Fruit fly (Drosophila melanogaster) whole organism, embryonic: ENCODE measurements around the gene CG10510.

Experiments used
- Ada2b ChIP-seq: fragments of 200-800 bp; sonication (Bioruptor generic); IDR thresholded peaks from 2 replicates; pipeline ENCODE4 v1.3.6; 2022; ENCODE audit warnings: missing biosample characterization, missing genetic modification characterization
- CG10431 ChIP-seq: fragments of 200-800 bp; sonication (Bioruptor generic); optimal IDR thresholded peaks from 3 replicates; lab custom pipeline; 2018; ENCODE audit warnings: missing biosample characterization, mild to moderate bottlenecking, missing genetic modification characterization
- CG11398 ChIP-seq: fragments of 200-800 bp; sonication (Bioruptor generic); optimal IDR thresholded peaks from 2 replicates; lab custom pipeline; 2016; ENCODE audit warnings: missing biosample characterization, missing genetic modification characterization
- CG12155 ChIP-seq: fragments of 200-800 bp; sonication (Bioruptor generic); optimal IDR thresholded peaks from 3 replicates; lab custom pipeline; 2016; ENCODE audit warnings: missing biosample characterization, missing genetic modification characterization
- CG12219 ChIP-seq: fragments of 200-800 bp; sonication (Bioruptor generic); optimal IDR thresholded peaks from 3 replicates; lab custom pipeline; 2018; ENCODE audit warnings: missing biosample characterization, mild to moderate bottlenecking, missing genetic modification characterization
- CG1233 ChIP-seq: fragments of 200-800 bp; sonication (Bioruptor generic); optimal IDR thresholded peaks from 4 replicates; lab custom pipeline; 2018; ENCODE audit warnings: missing biosample characterization, mild to moderate bottlenecking, missing genetic modification characterization
- CG13624 ChIP-seq: fragments of 200-800 bp; sonication (Bioruptor generic); optimal IDR thresholded peaks from 2 replicates; lab custom pipeline; 2016; ENCODE audit warnings: missing biosample characterization, missing genetic modification characterization
- CG13775 ChIP-seq: fragments of 200-800 bp; sonication (Bioruptor generic); optimal IDR thresholded peaks from 3 replicates; lab custom pipeline; 2017; ENCODE audit warnings: missing biosample characterization, mild to moderate bottlenecking, missing genetic modification characterization
- CG15269 ChIP-seq: fragments of 200-800 bp; sonication (Bioruptor generic); optimal IDR thresholded peaks from 2 replicates; lab custom pipeline; 2018; ENCODE audit warnings: missing biosample characterization, mild to moderate bottlenecking, missing genetic modification characterization, moderate library complexity
- CG17612 ChIP-seq: fragments of 200-800 bp; sonication (Bioruptor generic); IDR thresholded peaks from 2 replicates; pipeline ENCODE4 v1.3.6; 2022; ENCODE audit warnings: missing biosample characterization, missing genetic modification characterization
- CG1832 ChIP-seq: fragments of 200-800 bp; sonication (Bioruptor generic); optimal IDR thresholded peaks from 2 replicates; lab custom pipeline; 2017; ENCODE audit warnings: missing biosample characterization, mild to moderate bottlenecking, missing genetic modification characterization, inconsistent platforms
- CG18476 ChIP-seq: fragments of 200-800 bp; sonication (Bioruptor generic); optimal IDR thresholded peaks from 2 replicates; lab custom pipeline; 2016; ENCODE audit warnings: missing biosample characterization, mild to moderate bottlenecking, missing genetic modification characterization
- CG3163 ChIP-seq: fragments of 200-800 bp; sonication (Bioruptor generic); optimal IDR thresholded peaks from 3 replicates; lab custom pipeline; 2016; ENCODE audit warnings: missing biosample characterization, missing genetic modification characterization
- CG4282 ChIP-seq: fragments of 200-800 bp; sonication (Bioruptor generic); optimal IDR thresholded peaks from 2 replicates; lab custom pipeline; 2016; ENCODE audit warnings: missing biosample characterization, missing genetic modification characterization
- CG6765 ChIP-seq: fragments of 200-800 bp; sonication (Bioruptor generic); optimal IDR thresholded peaks from 3 replicates; lab custom pipeline; 2017; ENCODE audit warnings: missing biosample characterization, mild to moderate bottlenecking, missing genetic modification characterization
- CG8388 ChIP-seq: fragments of 200-800 bp; sonication (Bioruptor generic); optimal IDR thresholded peaks from 2 replicates; lab custom pipeline; 2019; ENCODE audit warnings: missing biosample characterization, mild to moderate bottlenecking, missing genetic modification characterization, moderate library complexity
- CG9437 ChIP-seq: fragments of 200-800 bp; sonication (Bioruptor generic); optimal IDR thresholded peaks from 2 replicates; lab custom pipeline; 2018; ENCODE audit warnings: missing biosample characterization, mild to moderate bottlenecking, missing genetic modification characterization
- Deaf1 ChIP-seq: fragments of 200-800 bp; optimal IDR thresholded peaks from 3 replicates; lab custom pipeline; 2019; ENCODE audit warnings: missing biosample characterization, mild to moderate bottlenecking, missing genetic modification characterization, moderate library complexity
- Dek ChIP-seq: fragments of 200-800 bp; sonication (Bioruptor generic); optimal IDR thresholded peaks from 3 replicates; lab custom pipeline; 2019; ENCODE audit warnings: missing biosample characterization, mild to moderate bottlenecking, missing genetic modification characterization, moderate library complexity
- Dfd ChIP-seq, 2 experiments: fragments of >200 bp; optimal IDR thresholded peaks; 2 replicates each; lab custom pipeline; 2017; ENCODE audit warnings: missing biosample characterization in 2 of 2, missing genetic modification characterization in 2 of 2
- Dll ChIP-seq: fragments of 200-800 bp; sonication (Bioruptor generic); IDR thresholded peaks from 4 replicates; pipeline ENCODE4 v1.3.6; 2022; ENCODE audit warnings: missing biosample characterization, missing genetic modification characterization; ENCODE audit not compliant: partially characterized antibody
- Dp ChIP-seq: fragments of 200-800 bp; sonication (Bioruptor generic); optimal IDR thresholded peaks from 2 replicates; lab custom pipeline; 2018; ENCODE audit warnings: missing biosample characterization, mild to moderate bottlenecking, missing genetic modification characterization, moderate library complexity
- Ets65A ChIP-seq: fragments of 200-800 bp; sonication (Bioruptor generic); peaks from one replicate; lab custom pipeline; 2016; ENCODE audit warnings: missing biosample characterization, missing genetic modification characterization
- Hr3 ChIP-seq: fragments of 200-800 bp; sonication (Bioruptor generic); optimal IDR thresholded peaks from 3 replicates; lab custom pipeline; 2016; ENCODE audit warnings: missing biosample characterization, missing genetic modification characterization
- Kr ChIP-seq: fragments of 200-800 bp; sonication (Bioruptor generic); optimal IDR thresholded peaks from 2 replicates; lab custom pipeline; 2017; ENCODE audit warnings: missing biosample characterization, mild to moderate bottlenecking, missing genetic modification characterization
- Lpt ChIP-seq: fragments of >200 bp; optimal IDR thresholded peaks from 2 replicates; lab custom pipeline; 2018; ENCODE audit warnings: missing biosample characterization, missing genetic modification characterization
- Neu2 ChIP-seq: fragments of 200-800 bp; sonication (Bioruptor generic); optimal IDR thresholded peaks from 3 replicates; lab custom pipeline; 2016; ENCODE audit warnings: missing biosample characterization, missing genetic modification characterization, borderline replicate concordance
- Pdp1 ChIP-seq, 2 experiments: fragments of 200-800 bp; sonication (Bioruptor generic); optimal IDR thresholded peaks; 3 replicates each; lab custom pipeline; 2016; ENCODE audit warnings: missing biosample characterization in 2 of 2, missing genetic modification characterization in 2 of 2, mild to moderate bottlenecking in 1 of 2, moderate library complexity in 1 of 2
- Usf ChIP-seq: fragments of 200-800 bp; sonication (Bioruptor generic); optimal IDR thresholded peaks from 2 replicates; lab custom pipeline; 2017; ENCODE audit warnings: missing genotype, missing biosample characterization, missing genetic modification characterization
- Xbp1 ChIP-seq: fragments of 200-800 bp; sonication (Bioruptor generic); optimal IDR thresholded peaks from 3 replicates; lab custom pipeline; 2016; ENCODE audit warnings: missing biosample characterization, mild to moderate bottlenecking, missing genetic modification characterization
- ase ChIP-seq: fragments of 200-800 bp; sonication (Bioruptor generic); IDR thresholded peaks from 3 replicates; pipeline ENCODE4 v1.3.6; 2022; ENCODE audit warnings: missing biosample characterization, missing genetic modification characterization
- ato ChIP-seq: fragments of 200-800 bp; sonication (Bioruptor generic); IDR thresholded peaks from 2 replicates; pipeline ENCODE4 v1.3.6; 2022; ENCODE audit warnings: missing biosample characterization, missing genetic modification characterization; ENCODE audit not compliant: partially characterized antibody
- bowl ChIP-seq: fragments of 200-800 bp; sonication (Bioruptor generic); IDR thresholded peaks from 2 replicates; pipeline ENCODE4 v1.3.6; 2022; ENCODE audit warnings: missing biosample characterization, missing genetic modification characterization
- cg ChIP-seq: fragments of 200-800 bp; sonication (Bioruptor generic); optimal IDR thresholded peaks from 3 replicates; lab custom pipeline; 2019; ENCODE audit warnings: missing biosample characterization, mild to moderate bottlenecking, missing genetic modification characterization, moderate library complexity
- corto ChIP-seq: fragments of 200-800 bp; sonication (Bioruptor generic); optimal IDR thresholded peaks from 2 replicates; lab custom pipeline; 2016; ENCODE audit warnings: missing biosample characterization, mild to moderate bottlenecking, missing genetic modification characterization, moderate library complexity
- crol ChIP-seq: fragments of 200-800 bp; sonication (Bioruptor generic); IDR thresholded peaks from 2 replicates; pipeline ENCODE4 v1.3.6; 2022; ENCODE audit warnings: missing biosample characterization, missing genetic modification characterization
- da ChIP-seq: fragments of 200-800 bp; sonication (Bioruptor generic); optimal IDR thresholded peaks from 2 replicates; lab custom pipeline; 2016; ENCODE audit warnings: missing biosample characterization, missing genetic modification characterization
- emc ChIP-seq: fragments of 200-800 bp; sonication (Bioruptor generic); optimal IDR thresholded peaks from 2 replicates; lab custom pipeline; 2016; ENCODE audit warnings: missing biosample characterization, missing genetic modification characterization
- eve ChIP-seq, 2 experiments: fragments of >200 bp; optimal IDR thresholded peaks; 2 replicates each; lab custom pipeline; 2017; ENCODE audit warnings: missing biosample characterization in 2 of 2, missing genetic modification characterization in 2 of 2
- lab ChIP-seq: fragments of 200-800 bp; sonication (Bioruptor generic); optimal IDR thresholded peaks from 3 replicates; lab custom pipeline; 2017; ENCODE audit warnings: missing biosample characterization, missing genetic modification characterization, mild to moderate bottlenecking, moderate library complexity, missing genetic modification reagents
- nerfin-2 ChIP-seq: fragments of 200-800 bp; sonication (Bioruptor generic); IDR thresholded peaks from 2 replicates; pipeline ENCODE4 v1.3.6; 2022; ENCODE audit warnings: missing biosample characterization, missing genetic modification characterization; ENCODE audit not compliant: partially characterized antibody
- peb ChIP-seq: fragments of 200-800 bp; sonication (Bioruptor generic); IDR thresholded peaks from 2 replicates; pipeline ENCODE4 v1.3.6; 2022; ENCODE audit warnings: missing biosample characterization, missing genetic modification characterization
- pita ChIP-seq: fragments of 200-800 bp; sonication (Bioruptor generic); optimal IDR thresholded peaks from 2 replicates; lab custom pipeline; 2017; ENCODE audit warnings: missing biosample characterization, mild to moderate bottlenecking, missing genetic modification characterization
- repo ChIP-seq: fragments of 200-800 bp; sonication (Bioruptor generic); optimal IDR thresholded peaks from 2 replicates; lab custom pipeline; 2016; ENCODE audit warnings: missing biosample characterization, missing genetic modification characterization
- sens-2 ChIP-seq: fragments of 200-800 bp; sonication (Bioruptor generic); IDR thresholded peaks from 2 replicates; pipeline ENCODE4 v1.3.6; 2022; ENCODE audit warnings: missing biosample characterization, missing genetic modification characterization
- sim ChIP-seq: fragments of 200-800 bp; sonication (Bioruptor generic); IDR thresholded peaks from 2 replicates; pipeline ENCODE4 v1.3.6; 2022; ENCODE audit warnings: missing biosample characterization, missing genetic modification characterization
- slbo ChIP-seq: fragments of 200-800 bp; sonication (Bioruptor generic); IDR thresholded peaks from 2 replicates; pipeline ENCODE4 v1.3.6; 2022; ENCODE audit warnings: missing biosample characterization, missing genetic modification characterization
- slou ChIP-seq: fragments of 200-800 bp; sonication (Bioruptor generic); optimal IDR thresholded peaks from 3 replicates; lab custom pipeline; 2016; ENCODE audit warnings: missing biosample characterization, missing genetic modification characterization
- tna ChIP-seq: fragments of 200-800 bp; sonication (Bioruptor generic); IDR thresholded peaks from 2 replicates; pipeline ENCODE4 v1.3.6; 2022; ENCODE audit warnings: missing biosample characterization, missing genetic modification characterization; ENCODE audit not compliant: partially characterized antibody
- usp ChIP-seq: fragments of >200 bp; optimal IDR thresholded peaks from 2 replicates; lab custom pipeline; 2017; ENCODE audit warnings: missing biosample characterization, missing genetic modification characterization
- vfl ChIP-seq: fragments of 200-800 bp; sonication (Bioruptor generic); optimal IDR thresholded peaks from 2 replicates; lab custom pipeline; 2016; ENCODE audit warnings: missing biosample characterization, missing genetic modification characterization
- wdn ChIP-seq: fragments of 200-800 bp; sonication (Bioruptor generic); IDR thresholded peaks from 2 replicates; pipeline ENCODE4 v1.3.6; 2022; ENCODE audit warnings: missing biosample characterization, missing genetic modification characterization

Gene CG10510

DNA sequence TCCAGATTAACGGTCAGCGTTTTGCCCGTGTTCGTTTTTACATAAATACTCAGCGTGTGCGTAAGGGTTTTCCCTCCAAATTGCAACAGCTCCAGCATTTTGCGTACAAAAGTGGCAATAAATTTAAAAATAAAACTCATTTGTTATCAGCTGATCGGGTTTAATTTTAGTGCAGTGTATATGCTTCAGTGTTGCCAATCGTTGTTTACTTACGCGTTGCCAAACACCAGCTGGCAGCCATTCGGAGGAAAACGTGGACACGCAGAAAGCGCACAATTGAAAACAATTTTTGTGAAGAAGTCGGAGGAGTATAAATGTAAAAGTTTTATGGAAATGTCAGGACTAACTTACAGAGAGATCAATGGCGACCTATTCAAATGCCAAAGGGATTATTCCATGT, 13.3 kb downstream of the CG10510 start, which contains the start of the genes Targ3 and park (continued):
- TF ChIP-seq usp (GFP tag; lab: Kevin White, UChicago) (no peak), CG17612 (GFP tag; lab: Robert Waterston, UW) (no peak), nerfin-2 (GFP tag; lab: Robert Waterston, UW) (no peak), vfl (GFP tag; lab: Kevin White, UChicago) (no peak), eve (GFP tag; optimal IDR thresholded peaks at IDR 0.05; lab: Kevin White, UChicago) (no peak), Kr (GFP tag; lab: Kevin White, UChicago) (no peak), Dp (GFP tag; lab: Kevin White, UChicago) (peak; percentile 84), Lpt (no peak), tna (GFP tag; lab: Robert Waterston, UW) (no peak), bowl (no peak), CG1832 (GFP tag; lab: Kevin White, UChicago) (no peak), CG9437 (peak; percentile 23), Ada2b (no peak), CG8388 (GFP tag; lab: Kevin White, UChicago) (no peak), CG15269 (no peak), Dll (GFP tag; lab: Robert Waterston, UW) (0 out of 4 replicates have a peak, but pooled peaks have one; percentile 43), CG4282 (GFP tag; lab: Kevin White, UChicago) (peak; percentile 55), sens-2 (GFP tag; lab: Robert Waterston, UW) (no peak), CG13624 (no peak), CG1233 (GFP tag; lab: Kevin White, UChicago) (no peak), ase (no peak), peb (GFP tag; lab: Robert Waterston, UW) (no peak), Pdp1 (GFP tag; optimal IDR thresholded peaks at IDR 0.05; lab: Kevin White, UChicago) (peak in 1 of 2 experiments; percentile 4), corto (GFP tag; lab: Kevin White, UChicago) (no peak), slbo (GFP tag; lab: Robert Waterston, UW) (peak; percentile 71), CG12155 (GFP tag; lab: Kevin White, UChicago) (peak; percentile 52), CG6765 (no peak), CG12219 (GFP tag; lab: Kevin White, UChicago) (no peak), lab (GFP tag; lab: Kevin White, UChicago) (no peak), CG10431 (GFP tag; lab: Kevin White, UChicago) (no peak), Usf (GFP tag; lab: Kevin White, UChicago) (no peak), Hr3 (GFP tag; lab: Kevin White, UChicago) (peak; percentile 1), cg (no peak), Neu2 (GFP tag; lab: Kevin White, UChicago) (no peak), crol (no peak), CG3163 (GFP tag; lab: Kevin White, UChicago) (peak; percentile 19), Deaf1 (tag; lab: Kevin White, UChicago) (no peak), Dfd (GFP tag; optimal IDR thresholded peaks at IDR 0.05; lab: Kevin White, UChicago) (no peak), sim (GFP tag; lab: Robert Waterston, UW) (no peak), CG18476 (GFP tag; lab: Kevin White, UChicago) (no peak), Ets65A (GFP tag; lab: Kevin White, UChicago) (no peak), wdn (no peak), repo (no peak), Dek (tag; lab: Kevin White, UChicago) (no peak), pita (GFP tag; lab: Kevin White, UChicago) (no peak), slou (GFP tag; lab: Kevin White, UChicago) (no peak), CG11398 (GFP tag; lab: Kevin White, UChicago) (peak; percentile 17), CG13775 (GFP tag; lab: Kevin White, UChicago) (peak; percentile 2), da (GFP tag; lab: Kevin White, UChicago) (peak; percentile 58), emc (GFP tag; lab: Kevin White, UChicago) (no peak), Xbp1 (peak; percentile 60), ato (no peak)
